Worm (Caenorhabditis elegans): ENCODE results near the gene fbxa-74.

ce11 chrIII:1668519-1668918, 30.3 kb downstream of the fbxa-74 start, which contains the start of gene glb-30:
- TF ChIP-seq ceh-45 (GFP tag; IDR thresholded peaks at IDR 0.05) (no peak), ztf-16 (tag; optimal IDR thresholded peaks at IDR 0.05) (no peak), T23F11.4 (GFP tag; optimal IDR thresholded peaks at IDR 0.05) (no peak), odd-2 (tag; optimal IDR thresholded peaks at IDR 0.05) (no peak), ref-2 (tag; optimal IDR thresholded peaks at IDR 0.05) (no peak), unc-86 (tag; optimal IDR thresholded peaks at IDR 0.05) (no peak), ceh-31 (tag; optimal IDR thresholded peaks at IDR 0.05) (no peak), ceh-6 (GFP tag; optimal IDR thresholded peaks at IDR 0.05) (no peak)

Measured in whole organism, late embryonic.